Worm (Caenorhabditis elegans): ENCODE measurements around the gene col-80.
A peak's percentile ranks its signal among the peaks of the same experiment; 100 is the strongest.

Gene col-80

DNA sequence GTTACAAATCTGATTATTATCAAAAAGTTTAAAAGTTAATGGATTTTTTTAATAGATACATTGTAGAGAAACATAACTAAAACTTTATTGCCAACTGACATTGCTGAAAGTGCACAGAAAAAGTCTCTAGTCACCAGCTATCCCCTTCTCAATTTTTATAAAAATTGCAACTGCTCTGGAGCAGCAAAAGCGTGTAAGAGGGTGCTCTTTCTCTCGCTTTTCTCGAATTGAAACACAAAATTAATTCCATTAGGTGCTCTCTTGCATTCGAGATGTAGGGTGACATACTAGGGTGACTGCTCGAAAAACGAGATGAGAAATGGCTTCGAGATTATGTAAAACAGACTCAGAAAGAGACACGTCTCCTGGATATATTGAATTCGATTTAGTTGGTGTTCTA, 26.4 kb upstream of the col-80 start:
- TF ChIP-seq nhr-77 (tag; optimal IDR thresholded peaks at IDR 0.05) (no peak), nhr-43 (tag; optimal IDR thresholded peaks at IDR 0.05; ENCODE audit: poor library complexity, severe bottlenecking) (no peak), nhr-67 (tag; optimal IDR thresholded peaks at IDR 0.05) (no peak), ztf-11 (tag; optimal IDR thresholded peaks at IDR 0.05) (no peak), elt-3 (tag; optimal IDR thresholded peaks at IDR 0.05) (no peak), nhr-11 (tag; optimal IDR thresholded peaks at IDR 0.05) (no peak), nhr-25 (tag; optimal IDR thresholded peaks at IDR 0.05) (no peak), ZK546.5 (tag; optimal IDR thresholded peaks at IDR 0.05) (no peak), ceh-16 (tag; optimal IDR thresholded peaks at IDR 0.05) (no peak), jun-1 (tag; optimal IDR thresholded peaks at IDR 0.05) (no peak), unc-39 (tag; optimal IDR thresholded peaks at IDR 0.05) (no peak), zag-1 (tag; optimal IDR thresholded peaks at IDR 0.05) (no peak), nhr-237 (tag; optimal IDR thresholded peaks at IDR 0.05) (no peak)

DNA sequence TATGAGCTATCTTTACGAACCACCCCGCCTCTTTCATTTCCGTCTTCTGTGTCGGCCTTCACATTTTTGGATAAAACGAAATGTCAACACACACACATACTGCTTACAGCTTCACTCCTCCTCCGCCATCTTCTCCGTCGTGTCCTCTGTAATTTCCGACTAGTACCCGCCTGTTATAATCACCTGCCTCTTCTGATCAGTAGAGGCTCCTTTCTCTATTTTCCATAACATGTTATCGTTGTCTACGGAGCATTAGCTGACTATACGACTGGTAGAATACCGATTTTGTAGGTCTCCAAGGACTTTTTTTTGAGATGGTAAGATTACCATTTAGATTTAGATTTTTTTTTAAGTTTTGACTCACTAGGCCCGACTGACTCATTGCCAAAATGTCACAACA, 22.0 kb upstream of the col-80 start:
- no peak for TF ChIP-seq zag-1 (tag; optimal IDR thresholded peaks at IDR 0.05)
- no peak for TF ChIP-seq mdl-1 (tag; optimal IDR thresholded peaks at IDR 0.05)
- no peak for TF ChIP-seq aly-2 (tag; optimal IDR thresholded peaks at IDR 0.05)
- no peak for TF ChIP-seq nhr-67 (tag; optimal IDR thresholded peaks at IDR 0.05)
- TF ChIP-seq R02D3.7 (tag; optimal IDR thresholded peaks at IDR 0.05): no peak
- no peak for TF ChIP-seq lin-15B (tag; optimal IDR thresholded peaks at IDR 0.05)
- TF ChIP-seq fos-1 (tag; optimal IDR thresholded peaks at IDR 0.05): no peak
- no peak for TF ChIP-seq ama-1 (optimal IDR thresholded peaks at IDR 0.05)
- TF ChIP-seq nfya-1 (tag; optimal IDR thresholded peaks at IDR 0.05; ENCODE audit: insufficient read depth): no peak
- no peak for TF ChIP-seq pqm-1 (tag; optimal IDR thresholded peaks at IDR 0.05)
- no peak for TF ChIP-seq unc-62 (GFP tag; optimal IDR thresholded peaks at IDR 0.05)
- TF ChIP-seq nhr-28 (tag; optimal IDR thresholded peaks at IDR 0.05): no peak
- TF ChIP-seq fkh-10 (GFP tag; optimal IDR thresholded peaks at IDR 0.05): no peak
- no peak for TF ChIP-seq jun-1 (tag; optimal IDR thresholded peaks at IDR 0.05)
- no peak for TF ChIP-seq elt-1 (tag; optimal IDR thresholded peaks at IDR 0.05)
- no peak for TF ChIP-seq elt-2 (tag; optimal IDR thresholded peaks at IDR 0.05)
- TF ChIP-seq daf-12 (tag; optimal IDR thresholded peaks at IDR 0.05): no peak
- TF ChIP-seq nhr-77 (tag; optimal IDR thresholded peaks at IDR 0.05): no peak
- no peak for TF ChIP-seq eor-1 (tag; optimal IDR thresholded peaks at IDR 0.05)
- no peak for TF ChIP-seq pha-4 (tag; optimal IDR thresholded peaks at IDR 0.05)

ce11 chrII:10693655-10694054, 13.3 kb upstream of the col-80 start, which contains the start of gene gbh-1:
TSS of gene gbh-1 (minus strand) at chrII:10693803.
- TF ChIP-seq pqm-1 (tag; optimal IDR thresholded peaks at IDR 0.05) (peak; percentile 53), fkh-2 (tag; optimal IDR thresholded peaks at IDR 0.05) (no peak), elt-1 (tag; optimal IDR thresholded peaks at IDR 0.05) (no peak), nhr-28 (tag; optimal IDR thresholded peaks at IDR 0.05) (no peak), mdl-1 (tag; optimal IDR thresholded peaks at IDR 0.05) (no peak), elt-2 (tag; optimal IDR thresholded peaks at IDR 0.05) (peak; percentile 60), nhr-23 (tag; optimal IDR thresholded peaks at IDR 0.05) (no peak), ceh-82 (tag; optimal IDR thresholded peaks at IDR 0.05) (no peak)

ce11 chrII:10694713-10695112, 12.3 kb upstream of the col-80 start, which contains the start of gene lgc-57:
TSS of gene lgc-57 (plus strand) at chrII:10695013.
- TF ChIP-seq unc-39 (tag; optimal IDR thresholded peaks at IDR 0.05) (no peak), fkh-10 (GFP tag; optimal IDR thresholded peaks at IDR 0.05) (no peak), nhr-12 (tag; optimal IDR thresholded peaks at IDR 0.05) (no peak), nhr-237 (tag; optimal IDR thresholded peaks at IDR 0.05) (no peak), ztf-4 (tag; optimal IDR thresholded peaks at IDR 0.05) (no peak), R02D3.7 (tag; optimal IDR thresholded peaks at IDR 0.05) (no peak)

DNA sequence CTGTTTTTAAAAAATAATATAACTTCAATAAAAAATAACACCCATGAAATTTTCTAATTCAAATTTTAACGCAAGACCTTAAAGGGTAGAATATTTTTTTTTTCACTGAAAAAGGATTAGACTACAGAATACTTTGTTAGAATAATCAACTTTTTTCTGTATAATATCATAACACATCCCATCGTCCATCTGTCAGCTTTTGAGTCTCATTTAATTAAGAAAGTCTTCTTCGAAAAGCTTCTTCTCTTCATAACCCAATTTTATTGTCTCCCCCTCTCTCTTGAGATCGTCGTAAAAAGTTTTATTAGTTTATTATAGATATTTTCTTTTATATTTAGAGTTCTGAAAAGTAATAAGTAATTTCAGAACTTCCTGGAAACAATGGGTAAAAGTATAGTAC, 10.9 kb upstream of the col-80 start:
- TF ChIP-seq ceh-82 (tag; optimal IDR thresholded peaks at IDR 0.05) (no peak), fkh-10 (GFP tag; optimal IDR thresholded peaks at IDR 0.05) (peak; percentile 5)
